Fruit fly (Drosophila melanogaster) whole organism, embryonic: Measurements from ENCODE around the gene Desat1.

Experiments used
- Atf3 ChIP-seq: fragments of 200-800 bp; sonication (Bioruptor generic); optimal IDR thresholded peaks from 3 replicates; lab custom pipeline; 2016; ENCODE audit warnings: missing biosample characterization, missing genetic modification characterization
- B-H1 ChIP-seq: fragments of 200-800 bp; sonication (Bioruptor generic); IDR thresholded peaks from 3 replicates; pipeline ENCODE4 v1.3.6; 2022; ENCODE audit warnings: missing biosample characterization, missing genetic modification characterization
- B-H2 ChIP-seq: fragments of 200-800 bp; sonication (Bioruptor generic); optimal IDR thresholded peaks from 2 replicates; lab custom pipeline; 2018; ENCODE audit warnings: missing biosample characterization, mild to moderate bottlenecking, missing genetic modification characterization
- CG10147 ChIP-seq: fragments of 200-800 bp; sonication (Bioruptor generic); optimal IDR thresholded peaks from 2 replicates; lab custom pipeline; 2019; ENCODE audit warnings: missing biosample characterization, mild to moderate bottlenecking, missing genetic modification characterization, moderate library complexity
- CG10267 ChIP-seq: fragments of 200-800 bp; sonication (Bioruptor generic); optimal IDR thresholded peaks from 2 replicates; lab custom pipeline; 2018; ENCODE audit warnings: missing biosample characterization, mild to moderate bottlenecking, missing genetic modification characterization, moderate library complexity
- CG10462 ChIP-seq: fragments of 200-800 bp; sonication (Bioruptor generic); optimal IDR thresholded peaks from 2 replicates; lab custom pipeline; 2016; ENCODE audit warnings: missing biosample characterization, missing genetic modification characterization
- CG11456 ChIP-seq: fragments of 200-800 bp; sonication (Bioruptor generic); IDR thresholded peaks from 3 replicates; pipeline ENCODE4 v1.3.6; 2022; ENCODE audit warnings: missing biosample characterization, missing genetic modification characterization
- CG12104 ChIP-seq: fragments of 200-800 bp; sonication (Bioruptor generic); optimal IDR thresholded peaks from 3 replicates; lab custom pipeline; 2016; ENCODE audit warnings: missing biosample characterization, missing genetic modification characterization
- CG13123 ChIP-seq: fragments of 200-800 bp; sonication (Bioruptor generic); optimal IDR thresholded peaks from 2 replicates; lab custom pipeline; 2016; ENCODE audit warnings: missing biosample characterization, missing genetic modification characterization
- CG14710 ChIP-seq: fragments of 200-800 bp; sonication (Bioruptor generic); optimal IDR thresholded peaks from 3 replicates; lab custom pipeline; 2019; ENCODE audit warnings: missing biosample characterization, mild to moderate bottlenecking, missing genetic modification characterization, moderate library complexity
- CG17612 ChIP-seq: fragments of 200-800 bp; sonication (Bioruptor generic); IDR thresholded peaks from 2 replicates; pipeline ENCODE4 v1.3.6; 2022; ENCODE audit warnings: missing biosample characterization, missing genetic modification characterization
- CG18599 ChIP-seq: fragments of 200-800 bp; sonication (Bioruptor generic); optimal IDR thresholded peaks from 3 replicates; lab custom pipeline; 2017; ENCODE audit warnings: missing biosample characterization, missing genetic modification characterization, mild to moderate bottlenecking, moderate library complexity, missing genetic modification reagents
- CG3163 ChIP-seq: fragments of 200-800 bp; sonication (Bioruptor generic); optimal IDR thresholded peaks from 3 replicates; lab custom pipeline; 2016; ENCODE audit warnings: missing biosample characterization, missing genetic modification characterization
- CG32767 ChIP-seq: fragments of 200-800 bp; sonication (Bioruptor generic); IDR thresholded peaks from 2 replicates; pipeline ENCODE4 v1.3.6; 2022; ENCODE audit warnings: missing biosample characterization, missing genetic modification characterization
- CG34422 ChIP-seq: fragments of 200-800 bp; sonication (Bioruptor generic); IDR thresholded peaks from 3 replicates; pipeline ENCODE4 v1.3.6; 2022; ENCODE audit warnings: missing biosample characterization, missing genetic modification characterization
- CG4730 ChIP-seq: fragments of 200-800 bp; sonication (Bioruptor generic); IDR thresholded peaks from 2 replicates; pipeline ENCODE4 v1.3.6; 2022; ENCODE audit warnings: missing biosample characterization, missing genetic modification characterization
- CG4820 ChIP-seq: fragments of 200-800 bp; sonication (Bioruptor generic); optimal IDR thresholded peaks from 3 replicates; lab custom pipeline; 2016; ENCODE audit warnings: missing biosample characterization, missing genetic modification characterization
- CG4854 ChIP-seq: fragments of 200-800 bp; sonication (Bioruptor generic); optimal IDR thresholded peaks from 2 replicates; lab custom pipeline; 2016; ENCODE audit warnings: missing biosample characterization, missing genetic modification characterization, inconsistent platforms
- CG6791 ChIP-seq: fragments of 200-800 bp; sonication (Bioruptor generic); IDR thresholded peaks from 3 replicates; pipeline ENCODE4 v1.3.6; 2022; ENCODE audit warnings: missing biosample characterization, missing genetic modification characterization; ENCODE audit not compliant: partially characterized antibody
- CG6813 ChIP-seq: fragments of 200-800 bp; sonication (Bioruptor generic); optimal IDR thresholded peaks from 2 replicates; lab custom pipeline; 2017; ENCODE audit warnings: missing biosample characterization, missing genetic modification characterization, mild to moderate bottlenecking, moderate library complexity, missing genetic modification reagents
- CG8089 ChIP-seq: fragments of 200-800 bp; sonication (Bioruptor generic); optimal IDR thresholded peaks from 3 replicates; lab custom pipeline; 2016; ENCODE audit warnings: missing biosample characterization, missing genetic modification characterization
- Chrac-16 ChIP-seq: fragments of 200-800 bp; sonication (Bioruptor generic); optimal IDR thresholded peaks from 3 replicates; lab custom pipeline; 2016; ENCODE audit warnings: missing biosample characterization, missing genetic modification characterization
- D19A ChIP-seq: fragments of 200-800 bp; optimal IDR thresholded peaks from 3 replicates; lab custom pipeline; 2019; ENCODE audit warnings: missing biosample characterization, mild to moderate bottlenecking, missing genetic modification characterization, moderate library complexity
- Gsc ChIP-seq: fragments of 200-800 bp; sonication (Bioruptor generic); IDR thresholded peaks from 2 replicates; pipeline ENCODE4 v1.3.6; 2022; ENCODE audit warnings: missing biosample characterization, missing genetic modification characterization
- HLH4C ChIP-seq: fragments of 200-800 bp; sonication (Bioruptor generic); IDR thresholded peaks from 3 replicates; pipeline ENCODE4 v1.3.6; 2022; ENCODE audit warnings: missing biosample characterization, missing genetic modification characterization; ENCODE audit not compliant: partially characterized antibody
- Lhr ChIP-seq: fragments of 200-800 bp; sonication (Bioruptor generic); optimal IDR thresholded peaks from 3 replicates; lab custom pipeline; 2017; ENCODE audit warnings: mild to moderate bottlenecking, missing biosample characterization, missing genetic modification reagents, missing genetic modification characterization
- Ptx1 ChIP-seq: fragments of 200-800 bp; sonication (Bioruptor generic); IDR thresholded peaks from 2 replicates; pipeline ENCODE4 v1.3.6; 2022; ENCODE audit warnings: missing biosample characterization, missing genetic modification characterization
- Ssrp ChIP-seq: fragments of 200-800 bp; sonication (Bioruptor generic); optimal IDR thresholded peaks from 2 replicates; lab custom pipeline; 2018; ENCODE audit warnings: missing biosample characterization, mild to moderate bottlenecking, missing genetic modification characterization, moderate library complexity
- YL-1 ChIP-seq: fragments of 200-800 bp; sonication (Bioruptor generic); optimal IDR thresholded peaks from 3 replicates; lab custom pipeline; 2017; ENCODE audit warnings: missing biosample characterization, mild to moderate bottlenecking, missing genetic modification characterization
- ac ChIP-seq: fragments of 200-800 bp; sonication (Bioruptor generic); optimal IDR thresholded peaks from 3 replicates; lab custom pipeline; 2017; ENCODE audit warnings: missing biosample characterization, mild to moderate bottlenecking, missing genetic modification characterization
- amos ChIP-seq: fragments of 200-800 bp; sonication (Bioruptor generic); IDR thresholded peaks from 2 replicates; pipeline ENCODE4 v1.3.6; 2022; ENCODE audit warnings: missing biosample characterization, missing genetic modification characterization; ENCODE audit not compliant: partially characterized antibody
- ato ChIP-seq: fragments of 200-800 bp; sonication (Bioruptor generic); IDR thresholded peaks from 2 replicates; pipeline ENCODE4 v1.3.6; 2022; ENCODE audit warnings: missing biosample characterization, missing genetic modification characterization; ENCODE audit not compliant: partially characterized antibody
- bigmax ChIP-seq: fragments of 200-800 bp; sonication (Bioruptor generic); optimal IDR thresholded peaks from 2 replicates; lab custom pipeline; 2018; ENCODE audit warnings: missing biosample characterization, mild to moderate bottlenecking, missing genetic modification characterization
- cg ChIP-seq: fragments of 200-800 bp; sonication (Bioruptor generic); optimal IDR thresholded peaks from 3 replicates; lab custom pipeline; 2019; ENCODE audit warnings: missing biosample characterization, mild to moderate bottlenecking, missing genetic modification characterization, moderate library complexity
- grau ChIP-seq: fragments of 200-800 bp; optimal IDR thresholded peaks from 3 replicates; lab custom pipeline; 2019; ENCODE audit warnings: missing biosample characterization, mild to moderate bottlenecking, missing genetic modification characterization, moderate library complexity
- ken ChIP-seq: fragments of 200-800 bp; sonication (Bioruptor generic); IDR thresholded peaks from 3 replicates; pipeline ENCODE4 v1.3.6; 2022; ENCODE audit warnings: missing biosample characterization, missing genetic modification characterization
- lilli ChIP-seq: fragments of 200-800 bp; sonication (Bioruptor generic); optimal IDR thresholded peaks from 3 replicates; lab custom pipeline; 2016; ENCODE audit warnings: missing biosample characterization, missing genetic modification characterization
- mam ChIP-seq: fragments of 200-800 bp; sonication (Bioruptor generic); optimal IDR thresholded peaks from 3 replicates; lab custom pipeline; 2016; ENCODE audit warnings: missing biosample characterization, missing genetic modification characterization
- nom ChIP-seq: fragments of 200-800 bp; sonication (Bioruptor generic); optimal IDR thresholded peaks from 2 replicates; lab custom pipeline; 2017; ENCODE audit warnings: missing biosample characterization, missing genetic modification characterization, mild to moderate bottlenecking, moderate library complexity, missing genetic modification reagents
- pho ChIP-seq: fragments of 200-800 bp; sonication (Bioruptor generic); optimal IDR thresholded peaks from 2 replicates; lab custom pipeline; 2016; ENCODE audit warnings: missing biosample characterization, missing genetic modification characterization
- pnt ChIP-seq: fragments of 200-800 bp; sonication (Bioruptor generic); optimal IDR thresholded peaks from 3 replicates; lab custom pipeline; 2016; ENCODE audit warnings: missing biosample characterization, missing genetic modification characterization
- pzg ChIP-seq: fragments of 200-800 bp; sonication (Bioruptor generic); optimal IDR thresholded peaks from 3 replicates; lab custom pipeline; 2018; ENCODE audit warnings: missing biosample characterization, mild to moderate bottlenecking, missing genetic modification characterization, moderate library complexity
- sim ChIP-seq: fragments of 200-800 bp; sonication (Bioruptor generic); IDR thresholded peaks from 2 replicates; pipeline ENCODE4 v1.3.6; 2022; ENCODE audit warnings: missing biosample characterization, missing genetic modification characterization
- slbo ChIP-seq: fragments of 200-800 bp; sonication (Bioruptor generic); IDR thresholded peaks from 2 replicates; pipeline ENCODE4 v1.3.6; 2022; ENCODE audit warnings: missing biosample characterization, missing genetic modification characterization
- stc ChIP-seq: fragments of 200-800 bp; sonication (Bioruptor generic); IDR thresholded peaks from 2 replicates; pipeline ENCODE4 v1.3.6; 2022; ENCODE audit warnings: missing biosample characterization, missing genetic modification characterization
- stwl ChIP-seq: fragments of 200-800 bp; sonication (Bioruptor generic); optimal IDR thresholded peaks from 3 replicates; lab custom pipeline; 2018; ENCODE audit warnings: missing biosample characterization, mild to moderate bottlenecking, missing genetic modification characterization, moderate library complexity
- tap ChIP-seq: fragments of 200-800 bp; optimal IDR thresholded peaks from 3 replicates; lab custom pipeline; 2019; ENCODE audit warnings: missing biosample characterization, mild to moderate bottlenecking, missing genetic modification characterization, moderate library complexity
- tgo ChIP-seq: fragments of 200-800 bp; sonication (Bioruptor generic); IDR thresholded peaks from 3 replicates; pipeline ENCODE4 v1.3.6; 2022; ENCODE audit warnings: missing biosample characterization, missing genetic modification characterization
- tll ChIP-seq, 2 experiments: fragments of 200-800 bp in 1 of 2; fragments of >200 bp in 1 of 2; sonication (Bioruptor generic) in 1 of 2; optimal IDR thresholded peaks; 2 replicates each; lab custom pipeline; 2017 to 2019; ENCODE audit warnings: missing biosample characterization in 2 of 2, missing genetic modification characterization in 2 of 2, mild to moderate bottlenecking in 1 of 2, moderate library complexity in 1 of 2
- usp ChIP-seq: fragments of >200 bp; optimal IDR thresholded peaks from 2 replicates; lab custom pipeline; 2017; ENCODE audit warnings: missing biosample characterization, missing genetic modification characterization
- vnd ChIP-seq: fragments of 200-800 bp; sonication (Bioruptor generic); IDR thresholded peaks from 3 replicates; pipeline ENCODE4 v1.3.6; 2022; ENCODE audit warnings: missing biosample characterization, missing genetic modification characterization; ENCODE audit not compliant: partially characterized antibody
- wor ChIP-seq: fragments of 200-800 bp; sonication (Bioruptor generic); IDR thresholded peaks from 2 replicates; pipeline ENCODE4 v1.3.6; 2022; ENCODE audit warnings: missing biosample characterization, missing genetic modification characterization

Desat1 gene

DNA sequence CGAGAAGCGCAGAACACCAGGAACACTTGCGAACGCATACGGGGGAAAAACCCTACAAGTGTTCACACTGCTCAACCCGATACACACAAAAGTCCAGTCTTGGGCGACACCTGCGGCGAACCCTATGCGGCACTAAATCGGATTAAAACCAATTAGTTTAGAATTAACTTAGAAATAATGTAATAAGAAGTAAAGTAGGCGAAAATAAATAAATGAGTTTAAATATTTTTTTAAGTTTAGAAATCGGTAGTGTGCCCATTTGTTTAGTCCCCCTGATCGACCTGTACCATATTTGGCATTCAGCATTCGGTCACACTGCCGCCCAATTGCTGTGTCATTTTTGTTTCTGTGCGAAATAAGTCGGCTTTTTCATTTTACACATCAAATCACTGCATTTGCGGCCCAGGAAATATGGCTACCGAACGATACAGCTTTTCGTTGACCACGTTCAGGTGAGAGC, 8.3 kb upstream of the Desat1 start, which contains the start of gene Prosalpha2 (continued):
- no peak for TF ChIP-seq wor (GFP tag; lab: Robert Waterston, UW)
- no peak for TF ChIP-seq Atf3
- TF ChIP-seq CG34422 (GFP tag; lab: Robert Waterston, UW), result no peak
- TF ChIP-seq CG10147 (GFP tag; lab: Kevin White, UChicago), result peak; percentile 11
- peak; percentile 1 for TF ChIP-seq nom
- no peak for TF ChIP-seq CG4730 (GFP tag; lab: Robert Waterston, UW)
- no peak for TF ChIP-seq bigmax (GFP tag; lab: Kevin White, UChicago)
- no peak for TF ChIP-seq vnd (GFP tag; lab: Robert Waterston, UW)
- TF ChIP-seq pnt (GFP tag; lab: Kevin White, UChicago), result no peak
- TF ChIP-seq CG32767, result peak; percentile 51
- TF ChIP-seq tgo (GFP tag; lab: Robert Waterston, UW), result no peak
- no peak for TF ChIP-seq ato (GFP tag; lab: Robert Waterston, UW)
- no peak for TF ChIP-seq pho (GFP tag; lab: Kevin White, UChicago)
- no peak for TF ChIP-seq stc (GFP tag; lab: Robert Waterston, UW)
- no peak for TF ChIP-seq ac (GFP tag; lab: Kevin White, UChicago)
- TF ChIP-seq CG18599 (GFP tag; lab: Kevin White, UChicago), result no peak
- TF ChIP-seq CG6791, result no peak
- TF ChIP-seq CG8089 (GFP tag; lab: Kevin White, UChicago), result no peak
- TF ChIP-seq grau, result peak; percentile 18
- no peak for TF ChIP-seq CG10462 (GFP tag; lab: Kevin White, UChicago)
- peak; percentile 61 for TF ChIP-seq pzg
- TF ChIP-seq Ptx1, result peak; percentile 21; the same call in 1 of the 2 replicates
- TF ChIP-seq stwl (tag; lab: Kevin White, UChicago), result peak; percentile 41
- TF ChIP-seq CG17612 (GFP tag; lab: Robert Waterston, UW), result no peak
- TF ChIP-seq cg (GFP tag; lab: Kevin White, UChicago), result no peak
- no peak for TF ChIP-seq tap
- TF ChIP-seq CG6813 (GFP tag; lab: Kevin White, UChicago), result no peak
- no peak for TF ChIP-seq CG12104
- TF ChIP-seq CG13123 (GFP tag; lab: Kevin White, UChicago), result no peak
- no peak for TF ChIP-seq usp (GFP tag; lab: Kevin White, UChicago)
- TF ChIP-seq Lhr (GFP tag; lab: Kevin White, UChicago), result peak; percentile 26
- TF ChIP-seq Gsc (GFP tag; lab: Robert Waterston, UW), result no peak
- no peak for TF ChIP-seq sim

DNA sequence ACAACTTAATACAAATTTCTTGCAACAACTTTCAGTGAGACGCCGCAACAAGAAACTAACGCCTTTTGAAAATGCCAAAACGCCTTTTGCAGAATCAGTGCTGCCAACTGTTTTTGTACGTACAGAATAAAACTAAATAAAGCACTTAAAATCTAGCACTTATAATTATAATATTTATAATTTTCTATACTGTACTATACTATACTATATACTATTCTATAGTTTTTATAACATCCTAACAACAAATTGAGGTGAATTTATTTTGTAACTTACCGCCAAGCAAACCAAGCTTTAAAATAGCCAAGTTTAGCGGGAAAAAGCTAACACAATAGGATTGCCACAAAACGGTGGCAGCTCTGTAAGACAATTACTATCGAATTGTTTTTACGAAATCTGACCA, 5.6 kb upstream of the Desat1 start, which contains the start of the genes Aos1 and Srlp:
Gene Aos1, minus strand, starts transcription at position 59 of the 400 bp plus-strand sequence.
Gene Srlp, plus strand, starts transcription at position 335 of the 400 bp plus-strand sequence.
- TF ChIP-seq ken (GFP tag; lab: Robert Waterston, UW), result no peak
- peak; percentile 38 for TF ChIP-seq Chrac-16
- no peak for TF ChIP-seq CG3163 (GFP tag; lab: Kevin White, UChicago)
- no peak for TF ChIP-seq HLH4C (GFP tag; lab: Robert Waterston, UW)
- 0 out of 2 replicates have a peak, but pooled peaks have one; percentile 40 for TF ChIP-seq slbo (GFP tag; lab: Robert Waterston, UW)
- TF ChIP-seq B-H2 (GFP tag; lab: Kevin White, UChicago), result peak; percentile 60
- TF ChIP-seq B-H1, result no peak
- TF ChIP-seq CG14710 (tag; lab: Kevin White, UChicago), result peak; percentile 86
- peak; percentile 48 for TF ChIP-seq Ssrp (tag; lab: Kevin White, UChicago)
- peak; percentile 15 for TF ChIP-seq mam
- TF ChIP-seq amos (GFP tag; lab: Robert Waterston, UW), result peak; percentile 12; the same call in 1 of the 2 replicates
- no peak for TF ChIP-seq CG11456 (GFP tag; lab: Robert Waterston, UW)
- peak; percentile 63 for TF ChIP-seq YL-1 (GFP tag; lab: Kevin White, UChicago)
- TF ChIP-seq D19A (tag; lab: Kevin White, UChicago), result peak; percentile 52
- TF ChIP-seq CG10267 (tag; lab: Kevin White, UChicago), result peak; percentile 70
- TF ChIP-seq tll (GFP tag; optimal IDR thresholded peaks at IDR 0.05; lab: Kevin White, UChicago), result no peak
- TF ChIP-seq CG4854, result no peak
- TF ChIP-seq lilli (GFP tag; lab: Kevin White, UChicago), result peak; percentile 8
- peak; percentile 19 for TF ChIP-seq CG4820 (GFP tag; lab: Kevin White, UChicago)
